Worm (Caenorhabditis elegans) whole organism, L3 larva: ENCODE results near the gene dbn-1.

Source experiments
- R02D3.7 ChIP-seq: fragments of 150-350 bp; optimal IDR thresholded peaks from 2 replicates; lab custom pipeline; 2014; ENCODE audit warnings: missing biosample characterization, missing genetic modification characterization
- aly-2 ChIP-seq: fragments of 150-350 bp; optimal IDR thresholded peaks from 2 replicates; lab custom pipeline; 2014; ENCODE audit warnings: missing biosample characterization, missing genetic modification characterization
- ceh-28 ChIP-seq: fragments of 150-350 bp; optimal IDR thresholded peaks from 2 replicates; lab custom pipeline; 2014; ENCODE audit warnings: missing biosample characterization, missing genetic modification reagents, missing genetic modification characterization
- ceh-82 ChIP-seq: fragments of 150-350 bp; optimal IDR thresholded peaks from 2 replicates; lab custom pipeline; 2014; ENCODE audit warnings: missing biosample characterization, missing genetic modification characterization
- egl-5 ChIP-seq: fragments of 150-350 bp; optimal IDR thresholded peaks from 2 replicates; lab custom pipeline; 2017; ENCODE audit warnings: missing biosample characterization, missing genetic modification reagents, missing genetic modification characterization, inconsistent platforms
- elt-2 ChIP-seq: sonication (generic microtip); optimal IDR thresholded peaks from 2 replicates; lab custom pipeline; 2016; ENCODE audit warnings: missing genetic modification reagents, mild to moderate bottlenecking, missing genetic modification characterization, missing compliant biosample characterization
- fos-1 ChIP-seq: fragments of 150-350 bp; optimal IDR thresholded peaks from 2 replicates; lab custom pipeline; 2014; ENCODE audit warnings: missing biosample characterization, missing genetic modification characterization
- jun-1 ChIP-seq: fragments of 150-350 bp; optimal IDR thresholded peaks from 2 replicates; lab custom pipeline; 2014; ENCODE audit warnings: missing biosample characterization, missing genetic modification reagents, missing genetic modification characterization
- lin-15B ChIP-seq: fragments of 150-350 bp; optimal IDR thresholded peaks from 2 replicates; lab custom pipeline; 2014; ENCODE audit warnings: missing biosample characterization, missing genetic modification characterization
- nhr-77 ChIP-seq: fragments of 150-350 bp; optimal IDR thresholded peaks from 2 replicates; lab custom pipeline; 2014; ENCODE audit warnings: missing biosample characterization, missing genetic modification characterization
- skn-1 ChIP-seq: fragments of 150-350 bp; optimal IDR thresholded peaks from 2 replicates; lab custom pipeline; 2014; ENCODE audit warnings: missing biosample characterization, missing genetic modification characterization
- tbx-2 ChIP-seq: sonication (generic microtip); optimal IDR thresholded peaks from 2 replicates; lab custom pipeline; 2016; ENCODE audit warnings: mild to moderate bottlenecking, missing genetic modification characterization, missing compliant biosample characterization
- unc-62 ChIP-seq: fragments of 150-350 bp; sonication (generic microtip); optimal IDR thresholded peaks from 4 replicates; lab custom pipeline; 2014; ENCODE audit warnings: missing biosample characterization, missing genetic modification reagents, missing genetic modification characterization
- ztf-11 ChIP-seq: fragments of 150-350 bp; optimal IDR thresholded peaks from 2 replicates; lab custom pipeline; 2014; ENCODE audit warnings: missing biosample characterization, missing genetic modification characterization

DNA sequence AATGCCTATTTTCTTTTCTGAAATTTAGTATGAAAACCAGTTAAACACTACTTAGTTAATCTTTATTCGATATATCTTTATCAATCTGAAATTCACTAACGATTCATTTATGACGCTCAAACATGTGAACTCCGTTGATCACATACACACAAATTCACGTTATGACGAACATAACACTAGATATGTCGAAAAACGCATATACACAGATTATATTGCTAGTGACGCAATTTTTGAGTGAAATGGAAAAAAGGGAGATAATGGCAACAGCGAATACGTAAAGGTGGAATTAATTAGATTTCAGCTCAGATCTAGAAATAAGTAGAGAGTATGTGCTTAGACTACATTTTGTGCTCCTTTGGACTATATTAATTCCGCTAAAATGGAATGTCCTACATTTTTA lies 45.0 kb downstream of the dbn-1 start:
- TF ChIP-seq aly-2 (tag; lab: Kevin White, UChicago) = no peak
- TF ChIP-seq egl-5 = no peak
- no peak for TF ChIP-seq fos-1
- no peak for TF ChIP-seq elt-2 (tag; lab: Kevin White, UChicago)
- no peak for TF ChIP-seq ceh-82 (tag; lab: Kevin White, UChicago)
- no peak for TF ChIP-seq nhr-77 (tag; lab: Kevin White, UChicago)
- no peak for TF ChIP-seq ceh-28 (tag; lab: Kevin White, UChicago)
- no peak for TF ChIP-seq skn-1 (tag; lab: Kevin White, UChicago)
- no peak for TF ChIP-seq jun-1 (tag; lab: Kevin White, UChicago)
- no peak for TF ChIP-seq R02D3.7
- no peak for TF ChIP-seq unc-62 (GFP tag; lab: Kevin White, UChicago)
- TF ChIP-seq ztf-11 (tag; lab: Kevin White, UChicago) = no peak
- no peak for TF ChIP-seq tbx-2 (tag; lab: Kevin White, UChicago)
- TF ChIP-seq lin-15B (tag; lab: Kevin White, UChicago) = no peak
